Fruit fly (Drosophila melanogaster) whole organism, embryonic: Measurements from ENCODE around the gene Glyat.

Experiments used
- Aef1 ChIP-seq: fragments of 200-800 bp; sonication (Bioruptor generic); IDR thresholded peaks from 3 replicates; pipeline ENCODE4 v1.3.6; 2022; ENCODE audit warnings: missing biosample characterization, missing genetic modification characterization
- BEAF-32 ChIP-seq: fragments of 200-800 bp; sonication (Bioruptor generic); optimal IDR thresholded peaks from 3 replicates; lab custom pipeline; 2017; ENCODE audit warnings: missing biosample characterization, missing genetic modification characterization, mild to moderate bottlenecking, moderate library complexity, missing genetic modification reagents
- BtbVII ChIP-seq: fragments of 200-800 bp; sonication (Bioruptor generic); optimal IDR thresholded peaks from 3 replicates; lab custom pipeline; 2017; ENCODE audit warnings: missing biosample characterization, mild to moderate bottlenecking, missing genetic modification characterization
- CG12769 ChIP-seq: fragments of 200-800 bp; sonication (Bioruptor generic); optimal IDR thresholded peaks from 2 replicates; lab custom pipeline; 2019; ENCODE audit warnings: missing biosample characterization, mild to moderate bottlenecking, missing genetic modification characterization, moderate library complexity
- CG14050 ChIP-seq: fragments of 200-800 bp; sonication (Bioruptor generic); IDR thresholded peaks from 3 replicates; pipeline ENCODE4 v1.3.6; 2022; ENCODE audit warnings: missing biosample characterization, missing genetic modification characterization
- CG1602 ChIP-seq: fragments of 200-800 bp; sonication (Bioruptor generic); optimal IDR thresholded peaks from 3 replicates; lab custom pipeline; 2016; ENCODE audit warnings: missing biosample characterization, missing genetic modification characterization
- CG17359 ChIP-seq: fragments of 200-800 bp; sonication (Bioruptor generic); optimal IDR thresholded peaks from 3 replicates; lab custom pipeline; 2018; ENCODE audit warnings: missing biosample characterization, mild to moderate bottlenecking, missing genetic modification characterization, moderate library complexity
- CG17361 ChIP-seq: fragments of 200-800 bp; sonication (Bioruptor generic); IDR thresholded peaks from 3 replicates; pipeline ENCODE4 v1.3.6; 2022; ENCODE audit warnings: missing biosample characterization, missing genetic modification characterization
- CG2875 ChIP-seq: fragments of 200-800 bp; sonication (Bioruptor generic); optimal IDR thresholded peaks from 2 replicates; lab custom pipeline; 2017; ENCODE audit warnings: missing biosample characterization, mild to moderate bottlenecking, missing genetic modification characterization, missing genetic modification reagents
- CG2889 ChIP-seq: fragments of 200-800 bp; sonication (Bioruptor generic); IDR thresholded peaks from 3 replicates; pipeline ENCODE4 v1.3.6; 2022; ENCODE audit warnings: missing biosample characterization, missing genetic modification characterization
- CG30431 ChIP-seq: fragments of 200-800 bp; sonication (Bioruptor generic); optimal IDR thresholded peaks from 2 replicates; lab custom pipeline; 2017; ENCODE audit warnings: missing biosample characterization, missing genetic modification characterization
- CG31365 ChIP-seq: fragments of 200-800 bp; sonication (Bioruptor generic); optimal IDR thresholded peaks from 2 replicates; lab custom pipeline; 2018; ENCODE audit warnings: missing biosample characterization, mild to moderate bottlenecking, missing genetic modification characterization
- CG3163 ChIP-seq: fragments of 200-800 bp; sonication (Bioruptor generic); optimal IDR thresholded peaks from 3 replicates; lab custom pipeline; 2016; ENCODE audit warnings: missing biosample characterization, missing genetic modification characterization
- CG3407 ChIP-seq: fragments of 200-800 bp; sonication (Bioruptor generic); optimal IDR thresholded peaks from 2 replicates; lab custom pipeline; 2018; ENCODE audit warnings: missing biosample characterization, mild to moderate bottlenecking, missing genetic modification characterization
- CG4617 ChIP-seq: fragments of 200-800 bp; sonication (Bioruptor generic); optimal IDR thresholded peaks from 3 replicates; lab custom pipeline; 2016; ENCODE audit warnings: missing biosample characterization, missing genetic modification characterization, borderline replicate concordance
- CG7372 ChIP-seq: fragments of 200-800 bp; sonication (Bioruptor generic); IDR thresholded peaks from 2 replicates; pipeline ENCODE4 v1.3.6; 2022; ENCODE audit warnings: missing biosample characterization, missing genetic modification characterization
- CG8924 ChIP-seq: fragments of 200-800 bp; optimal IDR thresholded peaks from 3 replicates; lab custom pipeline; 2019; ENCODE audit warnings: missing biosample characterization, mild to moderate bottlenecking, missing genetic modification characterization, moderate library complexity
- CG9727 ChIP-seq: fragments of 200-800 bp; sonication (Bioruptor generic); optimal IDR thresholded peaks from 3 replicates; lab custom pipeline; 2017; ENCODE audit warnings: missing biosample characterization, mild to moderate bottlenecking, missing genetic modification characterization
- D ChIP-seq, 2 experiments: fragments of 200-800 bp in 1 of 2; fragments of >200 bp in 1 of 2; sonication (Bioruptor generic) in 1 of 2; optimal IDR thresholded peaks; 2 replicates in 1 of 2; 3 replicates in 1 of 2; lab custom pipeline; 2017; ENCODE audit warnings: mild to moderate bottlenecking in 1 of 2, missing biosample characterization in 1 of 2, missing genetic modification characterization in 1 of 2, missing genetic modification reagents in 1 of 2
- D19A ChIP-seq: fragments of 200-800 bp; optimal IDR thresholded peaks from 3 replicates; lab custom pipeline; 2019; ENCODE audit warnings: missing biosample characterization, mild to moderate bottlenecking, missing genetic modification characterization, moderate library complexity
- Dip3 ChIP-seq: fragments of 200-800 bp; sonication (Bioruptor generic); optimal IDR thresholded peaks from 3 replicates; lab custom pipeline; 2016; ENCODE audit warnings: missing biosample characterization, missing genetic modification characterization
- Eip74EF ChIP-seq, 2 experiments: fragments of 200-800 bp in 1 of 2; fragments of >200 bp in 1 of 2; sonication (Bioruptor generic) in 1 of 2; optimal IDR thresholded peaks; 2 replicates each; lab custom pipeline; 2017 to 2019; ENCODE audit warnings: missing biosample characterization in 2 of 2, missing genetic modification characterization in 2 of 2, mild to moderate bottlenecking in 1 of 2, moderate library complexity in 1 of 2
- Fer3 ChIP-seq: fragments of 200-800 bp; sonication (Bioruptor generic); optimal IDR thresholded peaks from 2 replicates; lab custom pipeline; 2018; ENCODE audit warnings: missing biosample characterization, mild to moderate bottlenecking, missing genetic modification characterization, moderate library complexity
- HLH4C ChIP-seq: fragments of 200-800 bp; sonication (Bioruptor generic); IDR thresholded peaks from 3 replicates; pipeline ENCODE4 v1.3.6; 2022; ENCODE audit warnings: missing biosample characterization, missing genetic modification characterization; ENCODE audit not compliant: partially characterized antibody
- HLH54F ChIP-seq: fragments of 200-800 bp; sonication (Bioruptor generic); optimal IDR thresholded peaks from 3 replicates; lab custom pipeline; 2016; ENCODE audit warnings: missing biosample characterization, missing genetic modification characterization
- Lhr ChIP-seq: fragments of 200-800 bp; sonication (Bioruptor generic); optimal IDR thresholded peaks from 3 replicates; lab custom pipeline; 2017; ENCODE audit warnings: mild to moderate bottlenecking, missing biosample characterization, missing genetic modification reagents, missing genetic modification characterization
- Mes4 ChIP-seq: fragments of 200-800 bp; sonication (Bioruptor generic); optimal IDR thresholded peaks from 2 replicates; lab custom pipeline; 2016; ENCODE audit warnings: missing biosample characterization, missing genetic modification characterization
- NC2α ChIP-seq: fragments of 200-800 bp; sonication (Bioruptor generic); optimal IDR thresholded peaks from 2 replicates; lab custom pipeline; 2016; ENCODE audit warnings: missing biosample characterization, missing genetic modification characterization
- Oli ChIP-seq: fragments of 200-800 bp; sonication (Bioruptor generic); optimal IDR thresholded peaks from 2 replicates; lab custom pipeline; 2018; ENCODE audit warnings: missing biosample characterization, mild to moderate bottlenecking, missing genetic modification characterization, moderate library complexity
- Sin3A ChIP-seq: fragments of >200 bp; optimal IDR thresholded peaks from 2 replicates; lab custom pipeline; 2018
- crp ChIP-seq, 2 experiments: fragments of 200-800 bp; sonication (Bioruptor generic); optimal IDR thresholded peaks; 2 replicates in 1 of 2; 3 replicates in 1 of 2; lab custom pipeline; 2017; ENCODE audit warnings: missing biosample characterization in 2 of 2, missing genetic modification characterization in 2 of 2, mild to moderate bottlenecking in 1 of 2, moderate library complexity in 1 of 2
- dimm ChIP-seq: fragments of 200-800 bp; sonication (Bioruptor generic); IDR thresholded peaks from 2 replicates; pipeline ENCODE4 v1.3.6; 2022; ENCODE audit warnings: missing biosample characterization, missing genetic modification characterization
- eyg ChIP-seq: fragments of 200-800 bp; sonication (Bioruptor generic); optimal IDR thresholded peaks from 3 replicates; lab custom pipeline; 2016; ENCODE audit warnings: missing biosample characterization, missing genetic modification characterization
- fd3F ChIP-seq: fragments of 200-800 bp; sonication (Bioruptor generic); optimal IDR thresholded peaks from 2 replicates; lab custom pipeline; 2018; ENCODE audit warnings: missing biosample characterization, mild to moderate bottlenecking, missing genetic modification characterization, moderate library complexity
- ftz-f1 ChIP-seq: fragments of 200-800 bp; sonication (Bioruptor generic); optimal IDR thresholded peaks from 2 replicates; lab custom pipeline; 2016; ENCODE audit warnings: missing biosample characterization, missing genetic modification characterization
- grn ChIP-seq: fragments of 200-800 bp; sonication (Bioruptor generic); optimal IDR thresholded peaks from 3 replicates; lab custom pipeline; 2017; ENCODE audit warnings: missing biosample characterization, missing genetic modification characterization
- hkb ChIP-seq, 2 experiments: fragments of 200-800 bp in 1 of 2; fragments of >200 bp in 1 of 2; sonication (Bioruptor generic) in 1 of 2; IDR thresholded peaks in 1 of 2; optimal IDR thresholded peaks in 1 of 2; 2 replicates each; pipeline versions ENCODE4 v1.3.6 to Lab custom; 2017 to 2022; ENCODE audit warnings: missing biosample characterization in 1 of 2, missing genetic modification characterization in 1 of 2
- mirr ChIP-seq: fragments of 200-800 bp; sonication (Bioruptor generic); optimal IDR thresholded peaks from 3 replicates; lab custom pipeline; 2018; ENCODE audit warnings: missing biosample characterization, mild to moderate bottlenecking, missing genetic modification characterization
- org-1 ChIP-seq: fragments of 200-800 bp; sonication (Bioruptor generic); optimal IDR thresholded peaks from 2 replicates; lab custom pipeline; 2017; ENCODE audit warnings: missing biosample characterization, missing genetic modification characterization
- pros ChIP-seq: fragments of 200-800 bp; sonication (Bioruptor generic); optimal IDR thresholded peaks from 3 replicates; lab custom pipeline; 2019; ENCODE audit warnings: missing biosample characterization, mild to moderate bottlenecking, missing genetic modification characterization, moderate library complexity
- sna ChIP-seq: fragments of 200-800 bp; sonication (Bioruptor generic); IDR thresholded peaks from 2 replicates; pipeline ENCODE4 v1.3.6; 2022; ENCODE audit warnings: missing biosample characterization, missing genetic modification characterization; ENCODE audit not compliant: partially characterized antibody
- sob ChIP-seq: fragments of 200-800 bp; sonication (Bioruptor generic); IDR thresholded peaks from 2 replicates; pipeline ENCODE4 v1.3.6; 2022; ENCODE audit warnings: missing biosample characterization, missing genetic modification characterization
- stc ChIP-seq: fragments of 200-800 bp; sonication (Bioruptor generic); IDR thresholded peaks from 2 replicates; pipeline ENCODE4 v1.3.6; 2022; ENCODE audit warnings: missing biosample characterization, missing genetic modification characterization
- sug ChIP-seq: fragments of 200-800 bp; optimal IDR thresholded peaks from 2 replicates; lab custom pipeline; 2019; ENCODE audit warnings: missing biosample characterization, mild to moderate bottlenecking, missing genetic modification characterization, moderate library complexity
- tll ChIP-seq, 2 experiments: fragments of 200-800 bp in 1 of 2; fragments of >200 bp in 1 of 2; sonication (Bioruptor generic) in 1 of 2; optimal IDR thresholded peaks; 2 replicates each; lab custom pipeline; 2017 to 2019; ENCODE audit warnings: missing biosample characterization in 2 of 2, missing genetic modification characterization in 2 of 2, mild to moderate bottlenecking in 1 of 2, moderate library complexity in 1 of 2
- trem ChIP-seq: fragments of 200-800 bp; optimal IDR thresholded peaks from 3 replicates; lab custom pipeline; 2019; ENCODE audit warnings: missing biosample characterization, mild to moderate bottlenecking, missing genetic modification characterization, moderate library complexity
- zfh2 ChIP-seq: fragments of 200-800 bp; sonication (Bioruptor generic); optimal IDR thresholded peaks from 2 replicates; lab custom pipeline; 2016; ENCODE audit warnings: missing biosample characterization, missing genetic modification characterization

The Glyat gene

dm6 chr2L:8009283-8010211, 905 bp downstream of the Glyat start, which contains the start of gene CG12560 (continued):
- TF ChIP-seq Dip3 (GFP tag; lab: Kevin White, UChicago) (no peak), sob (0 out of 2 replicates have a peak, but pooled peaks have one; percentile 37), CG9727 (no peak), CG31365 (tag; lab: Kevin White, UChicago) (no peak), CG3163 (GFP tag; lab: Kevin White, UChicago) (peak; percentile 95), grn (GFP tag; lab: Kevin White, UChicago) (peak; percentile 78), CG17359 (tag; lab: Kevin White, UChicago) (no peak), Oli (tag; lab: Kevin White, UChicago) (no peak), sna (no peak), zfh2 (GFP tag; lab: Kevin White, UChicago) (no peak), org-1 (no peak), sug (tag; lab: Kevin White, UChicago) (peak; percentile 75), CG2875 (no peak), CG14050 (no peak), CG1602 (no peak), dimm (no peak), fd3F (GFP tag; lab: Kevin White, UChicago) (no peak), crp (GFP tag; optimal IDR thresholded peaks at IDR 0.05; lab: Kevin White, UChicago) (no peak), stc (no peak; the same call in 1 of the 2 replicates), CG4617 (no peak), eyg (GFP tag; lab: Kevin White, UChicago) (no peak), Sin3A (lab: Kevin White, UChicago) (no peak), CG17361 (no peak), CG2889 (GFP tag; lab: Robert Waterston, UW) (no peak), NC2α (GFP tag; lab: Kevin White, UChicago) (no peak), ftz-f1 (GFP tag; lab: Kevin White, UChicago) (peak; percentile 80), D (optimal IDR thresholded peaks at IDR 0.05; lab: Kevin White, UChicago) (no peak), D (GFP tag; optimal IDR thresholded peaks at IDR 0.05; lab: Kevin White, UChicago) (no peak), HLH4C (no peak), Fer3 (tag; lab: Kevin White, UChicago) (no peak), CG30431 (GFP tag; lab: Kevin White, UChicago) (no peak), mirr (GFP tag; lab: Kevin White, UChicago) (no peak), tll (GFP tag; optimal IDR thresholded peaks at IDR 0.05; lab: Kevin White, UChicago) (no peak), CG8924 (tag; lab: Kevin White, UChicago) (no peak), Mes4 (GFP tag; lab: Kevin White, UChicago) (no peak), BtbVII (GFP tag; lab: Kevin White, UChicago) (no peak), CG7372 (GFP tag; lab: Robert Waterston, UW) (no peak), BEAF-32 (GFP tag; lab: Kevin White, UChicago) (no peak), trem (tag; lab: Kevin White, UChicago) (no peak), Aef1 (GFP tag; lab: Robert Waterston, UW) (no peak), hkb (optimal IDR thresholded peaks at IDR 0.05; lab: Kevin White, UChicago) (no peak), hkb (GFP tag; IDR thresholded peaks at IDR 0.05; lab: Robert Waterston, UW) (0 out of 2 replicates have a peak, but pooled peaks have one; percentile 32), HLH54F (GFP tag; lab: Kevin White, UChicago) (no peak), Lhr (GFP tag; lab: Kevin White, UChicago) (no peak), Eip74EF (GFP tag; optimal IDR thresholded peaks at IDR 0.05; lab: Kevin White, UChicago) (no peak), CG12769 (tag; lab: Kevin White, UChicago) (no peak), pros (no peak), CG3407 (no peak), D19A (tag; lab: Kevin White, UChicago) (peak; percentile 16)
